Fruit fly (Drosophila melanogaster) whole organism, pupa: ENCODE measurements around the gene B9d1.

Experiments
- CG10348 ChIP-seq: fragments of 200-800 bp; sonication (Bioruptor generic); IDR thresholded peaks from 2 replicates; pipeline ENCODE4 v1.3.6; 2022; ENCODE audit warnings: missing biosample characterization, missing genetic modification characterization
- CG12605 ChIP-seq: fragments of 200-800 bp; sonication (Bioruptor generic); IDR thresholded peaks from 2 replicates; pipeline ENCODE4 v1.3.6; 2022; ENCODE audit warnings: missing biosample characterization, missing genetic modification characterization
- CG13204 ChIP-seq: fragments of 200-800 bp; sonication (Bioruptor generic); optimal IDR thresholded peaks from 2 replicates; lab custom pipeline; 2018; ENCODE audit warnings: missing biosample characterization, mild to moderate bottlenecking, missing genetic modification characterization, moderate library complexity
- CG14655 ChIP-seq: fragments of 200-800 bp; sonication (Bioruptor generic); optimal IDR thresholded peaks from 3 replicates; lab custom pipeline; 2017; ENCODE audit warnings: mild to moderate bottlenecking, missing biosample characterization, missing genetic modification reagents, missing genetic modification characterization
- CG15710 ChIP-seq: fragments of 200-800 bp; sonication (Bioruptor generic); optimal IDR thresholded peaks from 2 replicates; lab custom pipeline; 2018; ENCODE audit warnings: missing biosample characterization, mild to moderate bottlenecking, missing genetic modification characterization, moderate library complexity
- CG17806 ChIP-seq: fragments of 200-800 bp; sonication (Bioruptor generic); optimal IDR thresholded peaks from 2 replicates; lab custom pipeline; 2018; ENCODE audit warnings: missing biosample characterization, mild to moderate bottlenecking, missing genetic modification characterization, moderate library complexity
- CG32121 ChIP-seq: fragments of 200-800 bp; sonication (Bioruptor generic); IDR thresholded peaks from 2 replicates; pipeline ENCODE4 v1.3.6; 2022; ENCODE audit warnings: missing biosample characterization, missing genetic modification characterization
- CG34367 ChIP-seq: fragments of 200-800 bp; sonication (Bioruptor generic); optimal IDR thresholded peaks from 2 replicates; lab custom pipeline; 2018; ENCODE audit warnings: missing biosample characterization, mild to moderate bottlenecking, missing genetic modification characterization
- CG4496 ChIP-seq: fragments of 200-800 bp; sonication (Bioruptor generic); IDR thresholded peaks from 3 replicates; pipeline ENCODE4 v1.3.6; 2022; ENCODE audit warnings: missing biosample characterization, missing genetic modification characterization
- CG8159 ChIP-seq: fragments of 200-800 bp; sonication (Bioruptor generic); optimal IDR thresholded peaks from 3 replicates; lab custom pipeline; 2018; ENCODE audit warnings: missing biosample characterization, mild to moderate bottlenecking, missing genetic modification characterization, moderate library complexity
- CG8301 ChIP-seq: fragments of 200-800 bp; sonication (Bioruptor generic); optimal IDR thresholded peaks from 2 replicates; lab custom pipeline; 2018; ENCODE audit warnings: missing biosample characterization, mild to moderate bottlenecking, missing genetic modification characterization
- CG9948 ChIP-seq: fragments of 200-800 bp; sonication (Bioruptor generic); optimal IDR thresholded peaks from 2 replicates; lab custom pipeline; 2018; ENCODE audit warnings: missing biosample characterization, mild to moderate bottlenecking, missing genetic modification characterization, moderate library complexity
- D1 ChIP-seq: fragments of 200-800 bp; sonication (Bioruptor generic); optimal IDR thresholded peaks from 2 replicates; lab custom pipeline; 2018; ENCODE audit warnings: missing biosample characterization, mild to moderate bottlenecking, missing genetic modification characterization, moderate library complexity
- EcR ChIP-seq: fragments of 200-800 bp; sonication (Bioruptor generic); optimal IDR thresholded peaks from 3 replicates; lab custom pipeline; 2019; ENCODE audit warnings: missing biosample characterization, missing genetic modification characterization, mild to moderate bottlenecking, moderate library complexity, missing genetic modification reagents
- Ets98B ChIP-seq: fragments of 200-800 bp; sonication (Bioruptor generic); IDR thresholded peaks from 2 replicates; pipeline ENCODE4 v1.3.6; 2022; ENCODE audit warnings: missing biosample characterization, missing genetic modification characterization
- Pif1A ChIP-seq: fragments of 200-800 bp; sonication (Bioruptor generic); optimal IDR thresholded peaks from 3 replicates; lab custom pipeline; 2016; ENCODE audit warnings: missing biosample characterization, missing genetic modification characterization
- Pif1B ChIP-seq: fragments of 200-800 bp; sonication (Bioruptor generic); optimal IDR thresholded peaks from 3 replicates; lab custom pipeline; 2016; ENCODE audit warnings: missing biosample characterization, missing genetic modification characterization
- Snoo ChIP-seq: fragments of 200-800 bp; sonication (Bioruptor generic); optimal IDR thresholded peaks from 3 replicates; lab custom pipeline; 2017; ENCODE audit warnings: missing biosample characterization, mild to moderate bottlenecking, missing genetic modification characterization, inconsistent platforms
- fd96Ca ChIP-seq: fragments of 200-800 bp; sonication (Bioruptor generic); IDR thresholded peaks from 3 replicates; pipeline ENCODE4 v1.3.6; 2022; ENCODE audit warnings: missing biosample characterization, missing genetic modification characterization
- gl ChIP-seq: fragments of 200-800 bp; sonication (Bioruptor generic); optimal IDR thresholded peaks from 2 replicates; lab custom pipeline; 2018; ENCODE audit warnings: missing biosample characterization, mild to moderate bottlenecking, missing genetic modification characterization
- rn ChIP-seq: fragments of 200-800 bp; sonication (Bioruptor generic); IDR thresholded peaks from 2 replicates; pipeline ENCODE4 v1.3.6; 2022; ENCODE audit warnings: missing biosample characterization, missing genetic modification characterization

B9d1 gene

DNA sequence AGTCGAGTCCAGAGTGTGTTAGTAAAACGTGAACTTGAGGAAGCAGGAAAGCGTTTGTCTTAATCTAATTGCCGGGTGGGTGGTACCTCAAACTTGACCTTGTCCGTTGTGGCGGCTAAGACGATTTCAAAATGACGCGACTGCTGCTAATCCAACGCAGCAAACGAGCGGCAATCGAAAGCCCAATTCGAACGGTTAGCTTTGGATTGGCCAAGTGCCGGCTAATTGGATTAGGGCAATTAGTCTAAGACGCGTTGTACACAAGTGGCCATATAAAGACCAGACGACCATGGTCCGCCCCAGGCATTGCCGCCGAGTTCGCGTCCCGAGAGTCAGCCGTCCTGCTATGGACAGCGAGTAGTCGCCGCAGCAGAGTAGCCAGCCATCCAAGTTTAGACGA is 1.2 kb downstream of the B9d1 start, which contains the start of gene Rh6:
Rh6 (plus strand) TSS at position 301 of the 400 bp plus-strand sequence.
- TF ChIP-seq gl (tag; lab: Kevin White, UChicago), result no peak
- TF ChIP-seq CG10348 (GFP tag; lab: Robert Waterston, UW), result no peak
- no peak for TF ChIP-seq rn
- TF ChIP-seq CG4496 (GFP tag; lab: Robert Waterston, UW), result no peak
- no peak for TF ChIP-seq CG15710
- TF ChIP-seq CG8159 (tag; lab: Kevin White, UChicago), result no peak
- TF ChIP-seq CG17806 (tag; lab: Kevin White, UChicago), result no peak
- no peak for TF ChIP-seq Pif1A
- TF ChIP-seq CG8301 (tag; lab: Kevin White, UChicago), result no peak
- no peak for TF ChIP-seq CG13204 (GFP tag; lab: Kevin White, UChicago)
- no peak for TF ChIP-seq CG34367 (tag; lab: Kevin White, UChicago)
- TF ChIP-seq Pif1B (GFP tag; lab: Kevin White, UChicago), result no peak
- TF ChIP-seq CG14655 (GFP tag; lab: Kevin White, UChicago), result no peak
- TF ChIP-seq CG12605, result no peak
- TF ChIP-seq Snoo (tag; lab: Kevin White, UChicago), result no peak

DNA sequence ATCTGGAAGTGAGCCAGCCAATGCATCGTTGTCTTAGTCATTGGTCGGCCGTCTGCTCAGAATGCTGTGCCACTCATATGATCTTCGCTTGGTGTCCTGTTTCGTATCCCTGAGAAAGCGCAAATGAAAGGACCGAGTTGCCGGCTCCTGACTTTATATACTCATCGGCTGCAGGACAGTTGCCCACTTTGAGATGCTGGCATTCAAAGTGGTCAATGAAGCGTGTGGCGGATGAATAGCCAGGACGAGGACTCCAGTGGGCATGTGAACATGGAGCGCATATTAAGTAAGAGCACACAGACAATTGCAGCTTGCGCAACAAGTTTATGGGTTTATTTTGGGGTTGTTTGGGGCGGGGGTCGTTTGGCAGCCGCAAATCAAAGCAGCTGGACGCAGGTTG is 3.6 kb downstream of the B9d1 start, which contains the start of gene Trissin:
Trissin (minus strand) TSS at position 101 of the 400 bp plus-strand sequence.
- TF ChIP-seq CG13204 (GFP tag; lab: Kevin White, UChicago), result no peak
- no peak for TF ChIP-seq CG9948 (tag; lab: Kevin White, UChicago)
- no peak for TF ChIP-seq D1 (tag; lab: Kevin White, UChicago)
- no peak for TF ChIP-seq Pif1A
- TF ChIP-seq CG15710, result no peak
- no peak for TF ChIP-seq CG14655 (GFP tag; lab: Kevin White, UChicago)
- TF ChIP-seq CG8301 (tag; lab: Kevin White, UChicago), result no peak
- no peak for TF ChIP-seq CG8159 (tag; lab: Kevin White, UChicago)
- TF ChIP-seq CG32121 (GFP tag; lab: Robert Waterston, UW), result no peak
- TF ChIP-seq Pif1B (GFP tag; lab: Kevin White, UChicago), result no peak
- TF ChIP-seq CG10348 (GFP tag; lab: Robert Waterston, UW), result no peak
- TF ChIP-seq rn, result no peak
- TF ChIP-seq CG12605, result no peak
- TF ChIP-seq Ets98B, result no peak

DNA sequence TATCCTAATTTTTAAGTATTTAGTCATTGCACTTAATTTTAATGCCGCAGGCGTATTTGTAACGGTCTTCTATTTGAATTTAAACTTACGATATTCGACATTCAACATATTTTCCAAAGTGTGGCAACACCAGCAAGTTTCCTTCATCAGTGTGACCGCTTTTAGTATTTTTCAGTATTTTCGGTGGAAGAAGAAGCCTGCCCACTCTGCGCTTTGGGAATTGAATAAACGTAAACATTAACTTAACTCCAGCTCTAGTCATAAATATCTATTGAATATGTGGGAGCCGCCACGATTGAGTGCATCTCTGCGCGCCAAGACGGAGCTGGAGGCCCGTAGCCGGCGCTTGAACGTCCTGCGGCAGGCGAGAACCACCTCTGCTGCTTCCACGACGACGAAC is 4.2 kb downstream of the B9d1 start, which contains the start of gene obe:
obe (plus strand) TSS at position 185 of the 400 bp plus-strand sequence.
- TF ChIP-seq Snoo (tag; lab: Kevin White, UChicago) (no peak), CG10348 (GFP tag; lab: Robert Waterston, UW) (no peak), CG8301 (tag; lab: Kevin White, UChicago) (no peak), CG12605 (no peak), gl (tag; lab: Kevin White, UChicago) (no peak), fd96Ca (GFP tag; lab: Robert Waterston, UW) (no peak), D1 (tag; lab: Kevin White, UChicago) (no peak), CG13204 (GFP tag; lab: Kevin White, UChicago) (no peak), Pif1A (no peak), Ets98B (no peak), Pif1B (GFP tag; lab: Kevin White, UChicago) (no peak), CG4496 (GFP tag; lab: Robert Waterston, UW) (no peak), CG14655 (GFP tag; lab: Kevin White, UChicago) (no peak), CG15710 (no peak), EcR (GFP tag; lab: Kevin White, UChicago) (no peak), CG34367 (tag; lab: Kevin White, UChicago) (no peak)

DNA sequence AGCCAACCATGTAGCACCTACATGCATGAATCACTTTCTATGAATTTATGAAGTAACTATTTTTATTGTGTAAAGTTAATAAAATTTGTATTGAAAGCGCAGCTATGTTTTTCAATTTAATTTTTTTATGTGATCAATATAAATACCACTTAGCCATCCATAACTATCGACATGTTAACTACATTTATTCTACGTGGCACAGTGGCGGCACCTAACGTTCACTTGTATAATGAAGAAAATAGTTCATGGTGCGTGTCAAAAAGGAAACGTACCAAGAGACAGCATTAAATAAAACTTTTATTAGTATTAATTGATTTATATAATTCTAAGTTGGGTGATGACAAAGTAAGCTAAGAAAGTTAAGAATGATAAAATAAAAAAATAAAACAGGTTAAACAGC is 11.5 kb downstream of the B9d1 start:
- TF ChIP-seq Ets98B (no peak), gl (tag; lab: Kevin White, UChicago) (no peak), CG15710 (no peak), fd96Ca (GFP tag; lab: Robert Waterston, UW) (no peak), CG32121 (GFP tag; lab: Robert Waterston, UW) (no peak), CG13204 (GFP tag; lab: Kevin White, UChicago) (no peak), Pif1A (no peak), CG34367 (tag; lab: Kevin White, UChicago) (no peak), CG9948 (tag; lab: Kevin White, UChicago) (no peak), rn (no peak), EcR (GFP tag; lab: Kevin White, UChicago) (no peak)

DNA sequence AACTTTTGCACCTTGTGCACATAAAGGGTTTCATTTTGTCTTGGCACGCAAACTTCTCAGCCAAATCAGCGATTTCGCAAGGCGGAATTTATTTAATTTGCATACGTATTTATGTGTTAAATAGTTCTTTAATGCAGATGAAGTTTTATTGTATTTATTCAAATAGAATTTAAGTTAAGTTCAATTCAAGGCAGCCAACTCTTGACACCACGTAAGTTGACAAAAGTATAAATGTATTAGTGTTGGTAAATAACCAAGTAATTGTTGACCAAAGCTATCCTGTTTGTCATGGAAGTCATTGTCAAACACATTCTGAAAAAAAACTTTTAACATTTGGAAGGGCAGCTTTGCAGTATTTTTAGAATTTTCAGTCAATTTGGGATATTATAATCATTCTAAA is 12.6 kb downstream of the B9d1 start, which contains the start of gene maca:
maca (plus strand) TSS at position 301 of the 400 bp plus-strand sequence.
- TF ChIP-seq CG10348 (GFP tag; lab: Robert Waterston, UW), result no peak
- TF ChIP-seq CG14655 (GFP tag; lab: Kevin White, UChicago), result no peak
- TF ChIP-seq rn, result no peak
- no peak for TF ChIP-seq CG15710
- TF ChIP-seq Pif1B (GFP tag; lab: Kevin White, UChicago), result no peak
- no peak for TF ChIP-seq CG8301 (tag; lab: Kevin White, UChicago)
- TF ChIP-seq CG32121 (GFP tag; lab: Robert Waterston, UW), result no peak
- TF ChIP-seq CG9948 (tag; lab: Kevin White, UChicago), result no peak
- no peak for TF ChIP-seq EcR (GFP tag; lab: Kevin White, UChicago)
- TF ChIP-seq CG13204 (GFP tag; lab: Kevin White, UChicago), result no peak

DNA sequence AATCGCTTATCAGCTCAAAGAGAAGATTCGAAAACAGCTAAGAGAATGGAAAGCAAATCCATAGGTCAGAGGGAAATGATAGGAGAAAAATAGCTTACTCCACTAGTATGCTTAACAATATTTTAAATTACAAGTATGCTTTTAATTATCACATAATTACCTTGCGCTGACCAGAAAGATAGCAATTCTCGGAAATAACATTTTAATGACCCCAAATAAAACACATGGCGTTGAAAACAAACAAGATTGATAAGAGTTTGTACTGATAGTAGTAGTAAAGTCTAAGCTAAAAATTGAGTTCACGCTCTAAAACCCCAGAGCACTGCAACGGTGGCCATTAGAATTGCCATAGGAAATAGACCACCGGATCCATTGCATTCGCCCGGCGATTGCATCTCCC is 26.1 kb downstream of the B9d1 start:
- TF ChIP-seq Ets98B, result no peak
- no peak for TF ChIP-seq CG10348 (GFP tag; lab: Robert Waterston, UW)
- no peak for TF ChIP-seq CG12605
- TF ChIP-seq CG32121 (GFP tag; lab: Robert Waterston, UW), result no peak
- TF ChIP-seq, all 21 proteins: peak for 0
